Fruit fly (Drosophila melanogaster) whole organism, embryonic: ENCODE results near the gene CG5913.
A peak's percentile ranks its signal among the peaks of the same experiment; 100 is the strongest.

Experiments used
- CG10147 ChIP-seq: fragments of 200-800 bp; sonication (Bioruptor generic); optimal IDR thresholded peaks from 2 replicates; lab custom pipeline; 2019; ENCODE audit warnings: missing biosample characterization, mild to moderate bottlenecking, missing genetic modification characterization, moderate library complexity
- CG11093 ChIP-seq: fragments of 200-800 bp; sonication (Bioruptor generic); IDR thresholded peaks from 3 replicates; pipeline ENCODE4 v1.3.6; 2022; ENCODE audit warnings: missing biosample characterization, missing genetic modification characterization
- CG11504 ChIP-seq: fragments of 200-800 bp; sonication (Bioruptor generic); optimal IDR thresholded peaks from 3 replicates; lab custom pipeline; 2019; ENCODE audit warnings: missing biosample characterization, mild to moderate bottlenecking, missing genetic modification characterization, moderate library complexity
- CG11560 ChIP-seq: fragments of 200-800 bp; sonication (Bioruptor generic); IDR thresholded peaks from 3 replicates; pipeline ENCODE4 v1.3.6; 2022; ENCODE audit warnings: missing biosample characterization, missing genetic modification characterization
- CG11723 ChIP-seq: fragments of 200-800 bp; sonication (Bioruptor generic); optimal IDR thresholded peaks from 2 replicates; lab custom pipeline; 2017; ENCODE audit warnings: missing biosample characterization, mild to moderate bottlenecking, missing genetic modification characterization
- CG12659 ChIP-seq: fragments of 200-800 bp; sonication (Bioruptor generic); optimal IDR thresholded peaks from 3 replicates; lab custom pipeline; 2017; ENCODE audit warnings: mild to moderate bottlenecking, missing biosample characterization, missing genetic modification reagents, missing genetic modification characterization
- CG13296 ChIP-seq: fragments of 200-800 bp; sonication (Bioruptor generic); optimal IDR thresholded peaks from 3 replicates; lab custom pipeline; 2018; ENCODE audit warnings: missing biosample characterization, mild to moderate bottlenecking, missing genetic modification characterization
- CG17568 ChIP-seq: fragments of 200-800 bp; sonication (Bioruptor generic); optimal IDR thresholded peaks from 2 replicates; lab custom pipeline; 2018; ENCODE audit warnings: missing biosample characterization, mild to moderate bottlenecking, missing genetic modification characterization, moderate library complexity
- CG18599 ChIP-seq: fragments of 200-800 bp; sonication (Bioruptor generic); optimal IDR thresholded peaks from 3 replicates; lab custom pipeline; 2017; ENCODE audit warnings: missing biosample characterization, missing genetic modification characterization, mild to moderate bottlenecking, moderate library complexity, missing genetic modification reagents
- CG2678 ChIP-seq: fragments of 200-800 bp; sonication (Bioruptor generic); optimal IDR thresholded peaks from 3 replicates; lab custom pipeline; 2019; ENCODE audit warnings: missing biosample characterization, mild to moderate bottlenecking, missing genetic modification characterization, moderate library complexity
- CG4820 ChIP-seq: fragments of 200-800 bp; sonication (Bioruptor generic); optimal IDR thresholded peaks from 3 replicates; lab custom pipeline; 2016; ENCODE audit warnings: missing biosample characterization, missing genetic modification characterization
- CG5953 ChIP-seq: fragments of 200-800 bp; sonication (Bioruptor generic); IDR thresholded peaks from 2 replicates; pipeline ENCODE4 v1.3.6; 2022; ENCODE audit warnings: missing biosample characterization, missing genetic modification characterization
- CG6765 ChIP-seq: fragments of 200-800 bp; sonication (Bioruptor generic); optimal IDR thresholded peaks from 3 replicates; lab custom pipeline; 2017; ENCODE audit warnings: missing biosample characterization, mild to moderate bottlenecking, missing genetic modification characterization
- CG7556 ChIP-seq: fragments of 200-800 bp; sonication (Bioruptor generic); optimal IDR thresholded peaks from 2 replicates; lab custom pipeline; 2017; ENCODE audit warnings: missing biosample characterization, mild to moderate bottlenecking, missing genetic modification characterization
- CG9727 ChIP-seq: fragments of 200-800 bp; sonication (Bioruptor generic); optimal IDR thresholded peaks from 3 replicates; lab custom pipeline; 2017; ENCODE audit warnings: missing biosample characterization, mild to moderate bottlenecking, missing genetic modification characterization
- CG9817 ChIP-seq: fragments of 200-800 bp; sonication (Bioruptor generic); optimal IDR thresholded peaks from 2 replicates; lab custom pipeline; 2018; ENCODE audit warnings: missing biosample characterization, mild to moderate bottlenecking, missing genetic modification characterization, moderate library complexity
- CG9876 ChIP-seq: fragments of 200-800 bp; sonication (Bioruptor generic); optimal IDR thresholded peaks from 2 replicates; lab custom pipeline; 2016; ENCODE audit warnings: missing biosample characterization, missing genetic modification characterization
- CG9932 ChIP-seq: fragments of 200-800 bp; sonication (Bioruptor generic); IDR thresholded peaks from 2 replicates; pipeline ENCODE4 v1.3.6; 2022; ENCODE audit warnings: missing biosample characterization, missing genetic modification characterization
- CoRest ChIP-seq: fragments of 200-800 bp; sonication (Bioruptor generic); optimal IDR thresholded peaks from 3 replicates; lab custom pipeline; 2018; ENCODE audit warnings: missing biosample characterization, mild to moderate bottlenecking, missing genetic modification characterization, moderate library complexity
- Fer1 ChIP-seq: fragments of 200-800 bp; sonication (Bioruptor generic); optimal IDR thresholded peaks from 2 replicates; lab custom pipeline; 2017; ENCODE audit warnings: missing biosample characterization, mild to moderate bottlenecking, missing genetic modification characterization
- Meics ChIP-seq: fragments of 200-800 bp; sonication (Bioruptor generic); optimal IDR thresholded peaks from 2 replicates; lab custom pipeline; 2017; ENCODE audit warnings: missing biosample characterization, mild to moderate bottlenecking, missing genetic modification characterization
- Mrtf ChIP-seq: fragments of 200-800 bp; sonication (Bioruptor generic); IDR thresholded peaks from 3 replicates; pipeline ENCODE4 v1.3.6; 2022; ENCODE audit warnings: missing biosample characterization, missing genetic modification characterization
- Nf-YB ChIP-seq: fragments of 200-800 bp; sonication (Bioruptor generic); optimal IDR thresholded peaks from 3 replicates; lab custom pipeline; 2019; ENCODE audit warnings: missing biosample characterization, mild to moderate bottlenecking, missing genetic modification characterization, moderate library complexity
- NfI ChIP-seq: fragments of 200-800 bp; sonication (Bioruptor generic); optimal IDR thresholded peaks from 3 replicates; lab custom pipeline; 2018; ENCODE audit warnings: missing biosample characterization, mild to moderate bottlenecking, missing genetic modification characterization, moderate library complexity
- Sox100B ChIP-seq: fragments of 200-800 bp; sonication (Bioruptor generic); optimal IDR thresholded peaks from 3 replicates; lab custom pipeline; 2018; ENCODE audit warnings: missing biosample characterization, mild to moderate bottlenecking, missing genetic modification characterization
- Sry-β ChIP-seq: fragments of 200-800 bp; sonication (Bioruptor generic); optimal IDR thresholded peaks from 2 replicates; lab custom pipeline; 2018; ENCODE audit warnings: missing biosample characterization, mild to moderate bottlenecking, missing genetic modification characterization, moderate library complexity
- Sry-δ ChIP-seq: fragments of 200-800 bp; sonication (Bioruptor generic); optimal IDR thresholded peaks from 2 replicates; lab custom pipeline; 2016; ENCODE audit warnings: missing biosample characterization, missing genetic modification characterization
- bcd ChIP-seq: fragments of 200-800 bp; sonication (Bioruptor generic); optimal IDR thresholded peaks from 2 replicates; lab custom pipeline; 2017; ENCODE audit warnings: missing biosample characterization, mild to moderate bottlenecking, missing genetic modification characterization
- caup ChIP-seq: fragments of 200-800 bp; sonication (Bioruptor generic); optimal IDR thresholded peaks from 3 replicates; lab custom pipeline; 2017; ENCODE audit warnings: missing biosample characterization, mild to moderate bottlenecking, missing genetic modification characterization, moderate library complexity; ENCODE audit not compliant: severe bottlenecking
- chm ChIP-seq: fragments of 200-800 bp; sonication (Bioruptor generic); IDR thresholded peaks from 2 replicates; pipeline ENCODE4 v1.3.6; 2022; ENCODE audit warnings: missing biosample characterization, missing genetic modification characterization
- dpn ChIP-seq, 2 experiments: fragments of 200-800 bp; sonication (Bioruptor generic); optimal IDR thresholded peaks; 3 replicates each; lab custom pipeline; 2016; ENCODE audit warnings: missing biosample characterization in 2 of 2, missing genetic modification characterization in 2 of 2
- dysf ChIP-seq: fragments of 200-800 bp; sonication (Bioruptor generic); IDR thresholded peaks from 3 replicates; pipeline ENCODE4 v1.3.6; 2022; ENCODE audit warnings: missing biosample characterization, missing genetic modification characterization
- ems ChIP-seq: fragments of 200-800 bp; sonication (Bioruptor generic); optimal IDR thresholded peaks from 3 replicates; lab custom pipeline; 2016; ENCODE audit warnings: missing biosample characterization, missing genetic modification characterization
- grn ChIP-seq: fragments of 200-800 bp; sonication (Bioruptor generic); optimal IDR thresholded peaks from 3 replicates; lab custom pipeline; 2017; ENCODE audit warnings: missing biosample characterization, missing genetic modification characterization
- kni ChIP-seq: fragments of 200-800 bp; sonication (Bioruptor generic); optimal IDR thresholded peaks from 3 replicates; lab custom pipeline; 2017; ENCODE audit warnings: mild to moderate bottlenecking, missing biosample characterization, missing genetic modification reagents, missing genetic modification characterization
- lab ChIP-seq: fragments of 200-800 bp; sonication (Bioruptor generic); optimal IDR thresholded peaks from 3 replicates; lab custom pipeline; 2017; ENCODE audit warnings: missing biosample characterization, missing genetic modification characterization, mild to moderate bottlenecking, moderate library complexity, missing genetic modification reagents
- lilli ChIP-seq: fragments of 200-800 bp; sonication (Bioruptor generic); optimal IDR thresholded peaks from 3 replicates; lab custom pipeline; 2016; ENCODE audit warnings: missing biosample characterization, missing genetic modification characterization
- mam ChIP-seq: fragments of 200-800 bp; sonication (Bioruptor generic); optimal IDR thresholded peaks from 3 replicates; lab custom pipeline; 2016; ENCODE audit warnings: missing biosample characterization, missing genetic modification characterization
- slbo ChIP-seq: fragments of 200-800 bp; sonication (Bioruptor generic); IDR thresholded peaks from 2 replicates; pipeline ENCODE4 v1.3.6; 2022; ENCODE audit warnings: missing biosample characterization, missing genetic modification characterization
- slp2 ChIP-seq: fragments of 200-800 bp; sonication (Bioruptor generic); optimal IDR thresholded peaks from 2 replicates; lab custom pipeline; 2016; ENCODE audit warnings: missing biosample characterization, missing genetic modification characterization
- ssp ChIP-seq: fragments of 200-800 bp; sonication (Bioruptor generic); IDR thresholded peaks from 2 replicates; pipeline ENCODE4 v1.3.6; 2022; ENCODE audit warnings: missing biosample characterization, missing genetic modification characterization
- sug ChIP-seq: fragments of 200-800 bp; optimal IDR thresholded peaks from 2 replicates; lab custom pipeline; 2019; ENCODE audit warnings: missing biosample characterization, mild to moderate bottlenecking, missing genetic modification characterization, moderate library complexity
- tll ChIP-seq, 2 experiments: fragments of 200-800 bp in 1 of 2; fragments of >200 bp in 1 of 2; sonication (Bioruptor generic) in 1 of 2; optimal IDR thresholded peaks; 2 replicates each; lab custom pipeline; 2017 to 2019; ENCODE audit warnings: missing biosample characterization in 2 of 2, missing genetic modification characterization in 2 of 2, mild to moderate bottlenecking in 1 of 2, moderate library complexity in 1 of 2
- usp ChIP-seq: fragments of >200 bp; optimal IDR thresholded peaks from 2 replicates; lab custom pipeline; 2017; ENCODE audit warnings: missing biosample characterization, missing genetic modification characterization

The CG5913 gene

DNA sequence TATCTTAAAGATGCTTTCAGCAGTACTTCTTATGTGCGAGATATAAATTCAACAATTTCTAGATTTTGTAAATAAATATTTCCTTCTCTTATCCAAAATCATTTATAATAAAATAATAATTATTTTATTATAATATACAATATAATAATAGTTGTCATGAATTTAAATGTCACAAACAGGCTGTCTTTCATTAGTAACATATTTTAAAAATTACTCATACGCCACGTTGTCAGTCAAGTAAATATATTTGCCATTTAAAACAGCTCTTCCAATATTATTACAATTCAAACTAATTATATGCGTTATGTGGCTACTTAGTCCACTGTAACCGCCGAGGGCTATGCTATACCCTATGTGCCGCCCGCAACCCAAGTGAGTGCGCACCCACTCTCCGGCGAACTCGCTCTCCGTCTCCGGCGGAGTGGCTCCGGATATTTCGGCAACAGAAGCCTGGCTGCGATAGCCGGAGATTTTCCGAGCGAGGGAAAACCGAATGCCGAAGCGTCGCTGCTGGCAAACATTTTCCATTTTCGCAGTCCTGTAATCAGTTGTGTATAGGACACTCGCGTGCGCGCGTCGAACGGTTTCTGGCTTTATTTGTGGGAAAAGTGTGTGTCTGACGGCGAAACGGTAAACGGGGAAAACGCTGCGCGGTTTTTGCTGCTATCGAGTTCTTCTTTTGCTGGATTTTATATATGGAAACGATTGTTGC is 37.5 kb upstream of the CG5913 start, which contains the start of gene CG5890 (continued):
- TF ChIP-seq Mrtf (GFP tag; lab: Robert Waterston, UW): 0 out of 3 replicates have a peak, but pooled peaks have one; percentile 8
- TF ChIP-seq CG9932 (GFP tag; lab: Robert Waterston, UW): 0 out of 2 replicates have a peak, but pooled peaks have one; percentile 14
- no peak for TF ChIP-seq usp (GFP tag; lab: Kevin White, UChicago)
- TF ChIP-seq CG17568: no peak
- no peak for TF ChIP-seq mam (GFP tag; lab: Kevin White, UChicago)
- no peak for TF ChIP-seq Sry-δ
- TF ChIP-seq lilli (GFP tag; lab: Kevin White, UChicago): no peak
- no peak for TF ChIP-seq chm
- peak; percentile 50 for TF ChIP-seq CG7556 (GFP tag; lab: Kevin White, UChicago)
- TF ChIP-seq CG4820 (GFP tag; lab: Kevin White, UChicago): no peak
- no peak for TF ChIP-seq tll (GFP tag; optimal IDR thresholded peaks at IDR 0.05; lab: Kevin White, UChicago)
- TF ChIP-seq slbo (GFP tag; lab: Robert Waterston, UW): peak; percentile 29; the same call in 1 of the 2 replicates
- no peak for TF ChIP-seq CG11093 (GFP tag; lab: Robert Waterston, UW)
- peak; percentile 27 for TF ChIP-seq CoRest (tag; lab: Kevin White, UChicago)
- TF ChIP-seq CG11560 (tag; lab: Robert Waterston, UW): no peak
- TF ChIP-seq NfI (GFP tag; lab: Kevin White, UChicago): peak; percentile 30
- no peak for TF ChIP-seq ssp (GFP tag; lab: Robert Waterston, UW)
- TF ChIP-seq Meics: peak; percentile 72
- TF ChIP-seq CG9727 (GFP tag; lab: Kevin White, UChicago): peak; percentile 37
- peak; percentile 72 for TF ChIP-seq CG2678
- peak; percentile 7 for TF ChIP-seq CG12659 (GFP tag; lab: Kevin White, UChicago)
- TF ChIP-seq grn (GFP tag; lab: Kevin White, UChicago): no peak
- peak; percentile 32 for TF ChIP-seq sug (tag; lab: Kevin White, UChicago)
- TF ChIP-seq Fer1 (GFP tag; lab: Kevin White, UChicago): peak; percentile 73
- TF ChIP-seq CG5953 (GFP tag; lab: Robert Waterston, UW): no peak
- TF ChIP-seq Sry-β: no peak
- peak; percentile 67 for TF ChIP-seq CG18599 (GFP tag; lab: Kevin White, UChicago)
- TF ChIP-seq CG11504: peak; percentile 55
- 0 out of 3 replicates have a peak, but pooled peaks have one; percentile 18 for TF ChIP-seq dysf (GFP tag; lab: Robert Waterston, UW)
- peak; percentile 25 for TF ChIP-seq bcd (GFP tag; lab: Kevin White, UChicago)
- TF ChIP-seq caup (GFP tag; lab: Kevin White, UChicago): peak; percentile 6
- TF ChIP-seq slp2 (GFP tag; lab: Kevin White, UChicago): no peak
- no peak for TF ChIP-seq CG11723 (GFP tag; lab: Kevin White, UChicago)
- peak; percentile 39 for TF ChIP-seq CG10147 (GFP tag; lab: Kevin White, UChicago)
- TF ChIP-seq CG6765: peak; percentile 21
- no peak for TF ChIP-seq dpn (GFP tag; optimal IDR thresholded peaks at IDR 0.05; lab: Kevin White, UChicago)
- TF ChIP-seq CG9876 (GFP tag; lab: Kevin White, UChicago): no peak
- TF ChIP-seq lab (GFP tag; lab: Kevin White, UChicago): peak; percentile 64
- peak; percentile 8 for TF ChIP-seq CG9817 (tag; lab: Kevin White, UChicago)
- no peak for TF ChIP-seq Nf-YB
- TF ChIP-seq Sox100B (GFP tag; lab: Kevin White, UChicago): peak; percentile 41
- no peak for TF ChIP-seq kni (GFP tag; lab: Kevin White, UChicago)
- TF ChIP-seq CG13296 (GFP tag; lab: Kevin White, UChicago): peak; percentile 58
- TF ChIP-seq ems (GFP tag; lab: Kevin White, UChicago): no peak
